Worm (Caenorhabditis elegans): ENCODE measurements around the gene K10C2.2.

Gene K10C2.2

DNA sequence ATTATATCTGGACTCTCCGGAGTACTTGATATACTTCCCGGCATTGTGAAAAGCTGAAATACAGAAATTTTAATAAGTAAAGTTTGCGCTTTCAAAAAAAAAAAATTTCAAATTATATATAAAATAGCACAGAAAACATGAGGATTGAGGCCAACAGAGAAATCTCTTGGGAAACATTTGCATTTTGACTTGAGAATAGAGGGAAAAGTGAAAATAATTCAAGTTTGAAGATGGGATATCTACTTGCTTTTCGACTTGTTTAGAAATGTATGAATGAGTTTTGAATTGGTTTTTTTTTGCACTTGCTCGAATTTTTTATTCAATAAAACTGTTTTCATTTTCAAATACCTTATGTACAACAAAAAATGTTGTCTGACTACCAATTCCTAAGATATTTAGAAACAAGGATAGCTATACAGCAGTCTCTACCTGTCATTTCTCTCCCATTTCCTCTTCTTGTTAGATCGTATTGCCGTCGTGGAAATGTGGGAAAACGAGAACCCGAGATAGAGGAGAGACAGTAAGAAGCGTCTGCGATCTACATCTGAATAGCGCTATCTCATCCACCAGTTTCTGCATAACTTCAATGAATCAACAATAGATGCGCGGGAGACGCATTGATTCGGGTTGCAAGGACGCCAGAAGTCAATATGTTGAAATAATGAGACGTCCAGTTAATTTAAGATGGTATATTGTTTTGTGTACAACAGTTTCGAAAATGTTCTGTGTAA is 17.1 kb downstream of the K10C2.2 start, which contains the start of gene T22E5.6:
TSS of gene T22E5.6 (minus strand) at position 51 of the 731 bp plus-strand sequence.
- no peak for TF ChIP-seq rcor-1 (GFP tag; IDR thresholded peaks at IDR 0.05)
- TF ChIP-seq lin-54 (GFP tag; optimal IDR thresholded peaks at IDR 0.05): no peak
- no peak for TF ChIP-seq nfya-1 (tag; optimal IDR thresholded peaks at IDR 0.05; ENCODE audit: borderline replicate concordance, insufficient read depth)
- no peak for TF ChIP-seq F33H1.4 (GFP tag; IDR thresholded peaks at IDR 0.05)
- TF ChIP-seq efl-1 (GFP tag; optimal IDR thresholded peaks at IDR 0.05): no peak
- TF ChIP-seq ceh-79 (tag; optimal IDR thresholded peaks at IDR 0.05): no peak
- TF ChIP-seq unc-62 (GFP tag; optimal IDR thresholded peaks at IDR 0.05): no peak
- TF ChIP-seq xnd-1 (tag; optimal IDR thresholded peaks at IDR 0.05): no peak
- TF ChIP-seq F55B11.4 (tag; optimal IDR thresholded peaks at IDR 0.05; ENCODE audit: borderline replicate concordance, insufficient read depth): no peak
- TF ChIP-seq ztf-18 (tag; optimal IDR thresholded peaks at IDR 0.05): no peak
- TF ChIP-seq zim-3 (tag; optimal IDR thresholded peaks at IDR 0.05): no peak
- TF ChIP-seq nfya-2 (GFP tag; IDR thresholded peaks at IDR 0.05): no peak
- TF ChIP-seq lag-1 (GFP tag; IDR thresholded peaks at IDR 0.05): no peak
- no peak for TF ChIP-seq fkh-3 (tag; optimal IDR thresholded peaks at IDR 0.05)
- no peak for TF ChIP-seq ama-1 (optimal IDR thresholded peaks at IDR 0.05)
- TF ChIP-seq ama-1 (GFP tag; optimal IDR thresholded peaks at IDR 0.05): no peak
- no peak for TF ChIP-seq B0336.3 (GFP tag; IDR thresholded peaks at IDR 0.05)
- no peak for TF ChIP-seq Y56A3A.18 (GFP tag; IDR thresholded peaks at IDR 0.05)

DNA sequence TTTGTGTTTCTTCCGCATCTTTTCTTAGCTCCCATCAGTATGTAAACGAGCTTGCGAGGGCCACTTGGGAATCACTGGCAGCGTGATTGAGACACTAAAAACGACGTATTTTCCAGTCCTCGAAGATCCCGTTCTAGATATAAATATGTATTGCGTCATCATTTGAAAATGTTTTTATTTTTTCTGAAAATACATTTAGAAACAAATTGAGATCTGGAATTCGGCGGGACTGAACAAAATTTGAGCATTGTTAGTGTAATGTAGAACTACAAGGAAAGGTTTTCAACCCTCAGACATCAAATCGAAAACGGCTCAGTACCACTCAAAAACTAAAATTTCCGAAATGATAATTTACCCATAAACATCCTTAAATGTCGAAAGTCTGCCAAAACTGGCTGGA is 20.0 kb downstream of the K10C2.2 start:
- TF ChIP-seq bed-2 (GFP tag; IDR thresholded peaks at IDR 0.05) (no peak), F37B4.10 (GFP tag; IDR thresholded peaks at IDR 0.05) (no peak), F57A8.1 (GFP tag; optimal IDR thresholded peaks at IDR 0.05) (no peak), attf-3 (GFP tag; conservative IDR thresholded peaks at IDR 0.05) (no peak), efl-1 (GFP tag; optimal IDR thresholded peaks at IDR 0.05) (no peak), ceh-91 (GFP tag; IDR thresholded peaks at IDR 0.05) (no peak), ama-1 (optimal IDR thresholded peaks at IDR 0.05) (no peak), ama-1 (GFP tag; optimal IDR thresholded peaks at IDR 0.05) (no peak), D2030.7 (GFP tag; IDR thresholded peaks at IDR 0.05) (no peak), hrde-1 (tag; optimal IDR thresholded peaks at IDR 0.05; ENCODE audit: borderline replicate concordance) (no peak), rec-8 (tag; optimal IDR thresholded peaks at IDR 0.05) (no peak), C06A6.2 (GFP tag; conservative IDR thresholded peaks at IDR 0.05) (no peak)

DNA sequence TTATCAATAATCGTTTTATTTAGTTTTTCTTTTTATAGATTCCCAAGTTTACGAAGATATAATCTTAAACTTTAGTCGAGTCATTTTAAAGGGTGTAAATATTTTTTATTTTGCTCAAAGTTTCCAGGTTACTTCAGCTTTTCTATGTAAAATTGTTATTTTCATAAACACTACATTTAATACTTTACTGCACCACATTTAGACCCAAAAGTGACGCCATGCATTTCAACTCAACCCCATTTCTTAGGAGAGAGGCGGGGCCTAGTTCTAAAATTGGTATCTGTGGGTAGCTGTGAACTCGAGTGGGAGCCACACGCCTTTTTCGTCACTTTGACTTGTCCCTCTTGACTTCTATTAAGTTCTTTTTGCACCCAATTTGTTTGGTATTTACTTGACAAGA is 21.0 kb downstream of the K10C2.2 start, which contains the start of gene T22E5.1:
TSS of gene T22E5.1 (plus strand) at position 301 of the 400 bp plus-strand sequence.
- TF ChIP-seq him-1 (tag; optimal IDR thresholded peaks at IDR 0.05) (no peak), D2030.7 (GFP tag; IDR thresholded peaks at IDR 0.05) (no peak), Y67H2A.10 (GFP tag; conservative IDR thresholded peaks at IDR 0.05) (no peak), F23B12.7 (tag; optimal IDR thresholded peaks at IDR 0.05; ENCODE audit: insufficient read depth) (no peak), C17E4.6 (GFP tag; IDR thresholded peaks at IDR 0.05) (no peak), ztf-25 (GFP tag; IDR thresholded peaks at IDR 0.05) (no peak), akir-1 (GFP tag; optimal IDR thresholded peaks at IDR 0.05) (no peak), ztf-18 (tag; optimal IDR thresholded peaks at IDR 0.05) (no peak), nhr-90 (tag; optimal IDR thresholded peaks at IDR 0.05) (no peak)

All from whole organism, young adult.